Fruit fly (Drosophila melanogaster) whole organism, prepupa: ENCODE measurements around the gene CG44475.

Experiments used
- CG1621 ChIP-seq: fragments of 200-800 bp; sonication (Bioruptor generic); optimal IDR thresholded peaks from 3 replicates; lab custom pipeline; 2018; ENCODE audit warnings: missing biosample characterization, mild to moderate bottlenecking, missing genetic modification characterization
- CG6792 ChIP-seq: fragments of 200-800 bp; sonication (Bioruptor generic); optimal IDR thresholded peaks from 3 replicates; lab custom pipeline; 2016; ENCODE audit warnings: missing biosample characterization, missing genetic modification characterization
- CG6808 ChIP-seq: fragments of 200-800 bp; sonication (Bioruptor generic); optimal IDR thresholded peaks from 3 replicates; lab custom pipeline; 2017; ENCODE audit warnings: missing biosample characterization, missing genetic modification characterization, mild to moderate bottlenecking, moderate library complexity, missing genetic modification reagents
- CG8119 ChIP-seq: fragments of 200-800 bp; sonication (Bioruptor generic); IDR thresholded peaks from 3 replicates; pipeline ENCODE4 v1.3.6; 2022; ENCODE audit warnings: missing biosample characterization, missing genetic modification characterization
- Hr38 ChIP-seq: sonication (Bioruptor generic); optimal IDR thresholded peaks from 2 replicates; lab custom pipeline; 2016; ENCODE audit warnings: missing biosample characterization, missing genetic modification characterization
- Hr39 ChIP-seq: fragments of 200-800 bp; sonication (Bioruptor generic); optimal IDR thresholded peaks from 2 replicates; lab custom pipeline; 2016; ENCODE audit warnings: missing biosample characterization, missing genetic modification characterization
- OdsH ChIP-seq: fragments of 200-800 bp; sonication (Bioruptor generic); optimal IDR thresholded peaks from 3 replicates; lab custom pipeline; 2016; ENCODE audit warnings: missing biosample characterization, missing genetic modification characterization
- dsx ChIP-seq: fragments of 200-800 bp; optimal IDR thresholded peaks from 3 replicates; lab custom pipeline; 2019; ENCODE audit warnings: missing biosample characterization, mild to moderate bottlenecking, missing genetic modification characterization, moderate library complexity; ENCODE audit not compliant: poor library complexity, severe bottlenecking
- fd85E ChIP-seq: fragments of 200-800 bp; sonication (Bioruptor generic); optimal IDR thresholded peaks from 3 replicates; lab custom pipeline; 2016; ENCODE audit warnings: missing biosample characterization, missing genetic modification characterization
- svp ChIP-seq: fragments of 200-800 bp; sonication (Bioruptor generic); peaks from one replicate; lab custom pipeline; 2016; ENCODE audit warnings: missing biosample characterization, missing genetic modification characterization

- TF ChIP-seq CG6808 (GFP tag; lab: Kevin White, UChicago) (no peak), CG8119 (no peak), OdsH (GFP tag; lab: Kevin White, UChicago) (no peak), svp (no peak), CG1621 (tag; lab: Kevin White, UChicago) (no peak), dsx (GFP tag; lab: Kevin White, UChicago) (no peak), CG6792 (no peak), Hr39 (GFP tag; lab: Kevin White, UChicago) (no peak), fd85E (GFP tag; lab: Kevin White, UChicago) (no peak), Hr38 (no peak)
Measured at dm6 chr2L:15900424-15900823, 17.4 kb upstream of the CG44475 start, which contains the start of gene CG31823.
